Fruit fly (Drosophila melanogaster): ENCODE data around the gene SA1.
A peak's percentile ranks its signal among the peaks of the same experiment; 100 is the strongest.

The SA1 gene

DNA sequence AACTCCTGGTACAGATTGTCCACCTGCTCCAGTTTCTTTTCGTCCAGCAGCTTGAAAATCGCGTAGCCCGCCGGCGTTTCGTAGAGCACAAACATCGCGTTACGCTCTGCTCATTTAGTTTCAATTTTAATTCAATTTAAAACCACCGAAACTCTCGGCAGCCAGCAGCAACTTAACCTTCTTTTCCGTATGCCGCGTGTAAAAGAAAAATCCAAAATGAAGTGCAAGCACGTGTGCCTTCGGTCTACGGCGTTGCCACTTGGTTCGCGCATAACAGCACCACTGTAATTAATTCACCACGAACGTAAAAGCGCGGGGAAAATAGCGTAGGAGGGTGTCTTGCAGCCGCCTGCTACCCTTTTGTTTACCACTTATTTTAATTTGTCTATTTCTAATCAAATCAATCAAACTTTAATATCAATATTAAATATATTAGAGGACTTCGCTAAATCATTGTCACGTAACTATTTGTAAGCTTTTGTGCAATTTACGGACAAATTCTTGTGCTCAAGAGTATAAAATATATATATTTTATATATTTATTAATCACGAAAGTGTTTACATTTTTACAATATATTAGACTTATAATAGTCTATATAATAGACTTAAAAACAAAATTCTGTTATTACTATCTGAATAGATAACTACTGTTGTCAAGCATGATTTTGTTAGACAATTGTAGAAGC, 31.6 kb upstream of the SA1 start, which contains the start of gene nop5 (continued):
- TF ChIP-seq CG8924 (tag; optimal IDR thresholded peaks at IDR 0.05), result peak; percentile 82
- no peak for TF ChIP-seq CG5953 (GFP tag; IDR thresholded peaks at IDR 0.05)
- TF ChIP-seq disco-r (GFP tag; optimal IDR thresholded peaks at IDR 0.05), result no peak
- TF ChIP-seq CG11247 (GFP tag; IDR thresholded peaks at IDR 0.05), result no peak
- TF ChIP-seq BEAF-32 (GFP tag; optimal IDR thresholded peaks at IDR 0.05), result no peak
- TF ChIP-seq danr (GFP tag; IDR thresholded peaks at IDR 0.05), result no peak
- TF ChIP-seq knrl (GFP tag; IDR thresholded peaks at IDR 0.05; ENCODE audit: partially characterized antibody), result no peak
- no peak; the same call in 2 of the 3 replicates for TF ChIP-seq CG11695 (GFP tag; IDR thresholded peaks at IDR 0.05)
- TF ChIP-seq CG14050 (GFP tag; IDR thresholded peaks at IDR 0.05), result peak; percentile 26; the same call in 1 of the 3 replicates
- TF ChIP-seq HLH54F (GFP tag; optimal IDR thresholded peaks at IDR 0.05), result no peak
- peak; percentile 46; the same call in 1 of the 2 replicates for TF ChIP-seq CG9932 (GFP tag; IDR thresholded peaks at IDR 0.05)
- TF ChIP-seq schlank (tag; optimal IDR thresholded peaks at IDR 0.05), result no peak
- no peak for TF ChIP-seq ERR (GFP tag; optimal IDR thresholded peaks at IDR 0.05)
- peak; percentile 47 for TF ChIP-seq pzg (GFP tag; optimal IDR thresholded peaks at IDR 0.05)
- TF ChIP-seq HmgZ (tag; optimal IDR thresholded peaks at IDR 0.05), result no peak
- no peak for TF ChIP-seq Blimp-1 (GFP tag; optimal IDR thresholded peaks at IDR 0.05)
- TF ChIP-seq CG10274 (GFP tag; optimal IDR thresholded peaks at IDR 0.05), result peak; percentile 3
- TF ChIP-seq sima (GFP tag; optimal IDR thresholded peaks at IDR 0.05), result no peak
- TF ChIP-seq Hr78 (GFP tag; optimal IDR thresholded peaks at IDR 0.05), result no peak
- no peak for TF ChIP-seq prd (optimal IDR thresholded peaks at IDR 0.05)
- TF ChIP-seq prd (GFP tag; IDR thresholded peaks at IDR 0.05), result peak; percentile 37; the same call in 1 of the 3 replicates
- no peak for TF ChIP-seq sqz (GFP tag; optimal IDR thresholded peaks at IDR 0.05)
- TF ChIP-seq Tbp (GFP tag; optimal IDR thresholded peaks at IDR 0.05), result no peak
- TF ChIP-seq CG17829 (tag; optimal IDR thresholded peaks at IDR 0.05), result peak; percentile 78
- TF ChIP-seq CG12155 (GFP tag; optimal IDR thresholded peaks at IDR 0.05), result peak; percentile 27
- no peak for TF ChIP-seq usp (GFP tag; optimal IDR thresholded peaks at IDR 0.05)
- TF ChIP-seq Sin3A (optimal IDR thresholded peaks at IDR 0.05), result peak; percentile 19
- no peak for TF ChIP-seq scrt (GFP tag; optimal IDR thresholded peaks at IDR 0.05)
- TF ChIP-seq CG10431 (GFP tag; optimal IDR thresholded peaks at IDR 0.05), result peak; percentile 81
- no peak for TF ChIP-seq Dad (GFP tag; optimal IDR thresholded peaks at IDR 0.05)
- TF ChIP-seq TFAM (GFP tag; optimal IDR thresholded peaks at IDR 0.05), result no peak
- TF ChIP-seq CG9817 (tag; optimal IDR thresholded peaks at IDR 0.05), result peak; percentile 69
- TF ChIP-seq dan (GFP tag; IDR thresholded peaks at IDR 0.05), result no peak
- TF ChIP-seq CG6175 (GFP tag; IDR thresholded peaks at IDR 0.05), result no peak
- no peak for TF ChIP-seq h (optimal IDR thresholded peaks at IDR 0.05)
- TF ChIP-seq CG7839 (tag; optimal IDR thresholded peaks at IDR 0.05), result no peak
- TF ChIP-seq al (GFP tag; IDR thresholded peaks at IDR 0.05), result 0 out of 2 replicates have a peak, but pooled peaks have one; percentile 8
- no peak for TF ChIP-seq pho (GFP tag; optimal IDR thresholded peaks at IDR 0.05)
- TF ChIP-seq wdn (GFP tag; IDR thresholded peaks at IDR 0.05), result no peak
- no peak for TF ChIP-seq CG9609 (GFP tag; optimal IDR thresholded peaks at IDR 0.05)
- no peak for TF ChIP-seq CG3163 (GFP tag; optimal IDR thresholded peaks at IDR 0.05)
- TF ChIP-seq HLHmδ (GFP tag; optimal IDR thresholded peaks at IDR 0.05), result peak; percentile 43
- TF ChIP-seq CG17385 (GFP tag; optimal IDR thresholded peaks at IDR 0.05), result peak; percentile 74
- TF ChIP-seq E2f1 (GFP tag; IDR thresholded peaks at IDR 0.05), result 0 out of 2 replicates have a peak, but pooled peaks have one; percentile 22
- TF ChIP-seq tna (GFP tag; IDR thresholded peaks at IDR 0.05; ENCODE audit: partially characterized antibody), result no peak
- TF ChIP-seq tap (tag; optimal IDR thresholded peaks at IDR 0.05), result peak; percentile 67
- peak; percentile 52 for TF ChIP-seq fd96Cb (tag; optimal IDR thresholded peaks at IDR 0.05)
- no peak for TF ChIP-seq Neu2 (GFP tag; optimal IDR thresholded peaks at IDR 0.05; ENCODE audit: borderline replicate concordance)
- peak; percentile 81 for TF ChIP-seq nmo (GFP tag; optimal IDR thresholded peaks at IDR 0.05)
- TF ChIP-seq CG34422 (GFP tag; IDR thresholded peaks at IDR 0.05), result peak; percentile 55; the same call in 1 of the 3 replicates
- peak; percentile 83 for TF ChIP-seq CG2712 (tag; optimal IDR thresholded peaks at IDR 0.05)

Data from whole organism, embryonic.